Fruit fly (Drosophila melanogaster) ovary, adult (tissue): ENCODE measurements around the gene Mlp84B.

Experiments used
- CG17801 ChIP-seq: fragments of 200-800 bp; optimal IDR thresholded peaks from 2 replicates; lab custom pipeline; 2019; ENCODE audit warnings: missing biosample characterization, mild to moderate bottlenecking, missing genetic modification characterization, moderate library complexity; ENCODE audit not compliant: partially characterized antibody

Mlp84B gene

dm6 chr3R:7086377-7087200 lies 30.9 kb downstream of the Mlp84B start, which contains the start of gene alphaTub84B:
alphaTub84B (plus strand) TSS chr3R:7086599.
- TF ChIP-seq CG17801 (GFP tag; lab: Kevin White, UChicago), result peak; percentile 61

dm6 chr3R:7085983-7086376 lies 31.6 kb downstream of the Mlp84B start, which contains the start of gene Tailor:
Tailor (minus strand) TSS chr3R:7086083.
- TF ChIP-seq CG17801 (GFP tag; lab: Kevin White, UChicago), result no peak

- TF ChIP-seq CG17801 (GFP tag; lab: Kevin White, UChicago), result no peak
Observed at dm6 chr3R:7085455-7085854, 32.1 kb downstream of the Mlp84B start.

dm6 chr3R:7083750-7084149 lies 33.8 kb downstream of the Mlp84B start:
- no peak for TF ChIP-seq CG17801 (GFP tag; lab: Kevin White, UChicago)

dm6 chr3R:7081972-7082371 lies 35.6 kb downstream of the Mlp84B start, which contains the start of gene Dpck:
Dpck (plus strand) TSS chr3R:7082182.
- peak; percentile 80 for TF ChIP-seq CG17801 (GFP tag; lab: Kevin White, UChicago)

- TF ChIP-seq CG17801 (GFP tag; lab: Kevin White, UChicago), result no peak
Observed at dm6 chr3R:7080157-7080916, 37.2 kb downstream of the Mlp84B start, which contains the start of gene Ref1. Ref1 (minus strand) TSS chr3R:7080387.

dm6 chr3R:7079718-7080117 lies 37.8 kb downstream of the Mlp84B start:
- TF ChIP-seq CG17801 (GFP tag; lab: Kevin White, UChicago), result no peak

- TF ChIP-seq CG17801 (GFP tag; lab: Kevin White, UChicago), result peak; percentile 94
Observed at dm6 chr3R:7076293-7076981, 41.1 kb downstream of the Mlp84B start.

- peak; percentile 89 for TF ChIP-seq CG17801 (GFP tag; lab: Kevin White, UChicago)
Observed at dm6 chr3R:7075712-7076183, 41.8 kb downstream of the Mlp84B start.

- TF ChIP-seq CG17801 (GFP tag; lab: Kevin White, UChicago), result no peak
Observed at dm6 chr3R:7075115-7075425, 42.5 kb downstream of the Mlp84B start.

dm6 chr3R:7074297-7075114 lies 43.0 kb downstream of the Mlp84B start, which contains the start of the genes Ufl1 and CG1943:
Ufl1 (minus strand) TSS chr3R:7074452.
CG1943 (plus strand) TSS chr3R:7074859.
- TF ChIP-seq CG17801 (GFP tag; lab: Kevin White, UChicago), result peak; percentile 41

dm6 chr3R:7067092-7067491 lies 50.4 kb downstream of the Mlp84B start, which contains the start of the genes CG1105 and CG1965:
CG1105 (minus strand) TSS chr3R:7067136.
CG1965 (plus strand) TSS chr3R:7067401.
- TF ChIP-seq CG17801 (GFP tag; lab: Kevin White, UChicago), result peak; percentile 87

dm6 chr3R:7066267-7066666 lies 51.3 kb downstream of the Mlp84B start:
- no peak for TF ChIP-seq CG17801 (GFP tag; lab: Kevin White, UChicago)
